Worm (Caenorhabditis elegans): ENCODE data around the gene K08D8.11.

K08D8.11 gene

DNA sequence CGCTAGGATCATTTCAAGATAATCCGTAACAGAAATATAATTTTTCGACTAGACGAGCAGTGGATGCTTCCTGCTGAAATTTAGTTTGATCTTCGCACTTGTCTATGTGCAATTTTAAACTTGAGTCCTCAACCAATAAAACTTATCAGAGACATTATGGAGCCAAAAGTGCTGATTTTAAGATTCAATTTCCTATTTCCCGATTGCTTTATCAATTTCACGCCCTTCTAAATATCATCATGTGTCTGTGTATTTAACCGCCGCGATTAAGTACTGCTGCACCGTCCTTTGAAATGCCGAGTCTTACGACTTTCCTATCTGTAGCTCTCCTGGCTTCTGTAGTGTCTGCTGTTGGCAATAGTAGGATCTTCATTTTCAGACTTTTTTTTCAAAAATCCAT lies 25.9 kb downstream of the K08D8.11 start, which contains the start of gene C32H11.4:
Gene C32H11.4, plus strand, starts transcription at position 238 of the 400 bp plus-strand sequence.
- TF ChIP-seq lin-13 (tag; optimal IDR thresholded peaks at IDR 0.05) = no peak
- no peak for TF ChIP-seq unc-39 (tag; optimal IDR thresholded peaks at IDR 0.05)
- TF ChIP-seq nhr-76 (tag; optimal IDR thresholded peaks at IDR 0.05) = no peak
- TF ChIP-seq ceh-43 (GFP tag; optimal IDR thresholded peaks at IDR 0.05) = no peak
- no peak for TF ChIP-seq elt-1 (tag; optimal IDR thresholded peaks at IDR 0.05; ENCODE audit: borderline replicate concordance, insufficient read depth)
- TF ChIP-seq nhr-12 (tag; optimal IDR thresholded peaks at IDR 0.05) = no peak
- TF ChIP-seq lin-32 (GFP tag; optimal IDR thresholded peaks at IDR 0.05) = no peak
- no peak for TF ChIP-seq zip-8 (tag; optimal IDR thresholded peaks at IDR 0.05)
- no peak for TF ChIP-seq ceh-83 (GFP tag; optimal IDR thresholded peaks at IDR 0.05)
- no peak for TF ChIP-seq M03D4.4 (tag; optimal IDR thresholded peaks at IDR 0.05)
- no peak for TF ChIP-seq ztf-11 (tag; optimal IDR thresholded peaks at IDR 0.05)
- no peak for TF ChIP-seq bed-3 (GFP tag; optimal IDR thresholded peaks at IDR 0.05)
- TF ChIP-seq drap-1 (GFP tag; optimal IDR thresholded peaks at IDR 0.05) = no peak
- TF ChIP-seq flh-1 (GFP tag; optimal IDR thresholded peaks at IDR 0.05) = no peak
- no peak for TF ChIP-seq nhr-237 (tag; optimal IDR thresholded peaks at IDR 0.05)
- TF ChIP-seq nhr-28 (tag; optimal IDR thresholded peaks at IDR 0.05) = no peak
- TF ChIP-seq lsy-2 (tag; optimal IDR thresholded peaks at IDR 0.05) = no peak
- no peak for TF ChIP-seq unc-62 (GFP tag; optimal IDR thresholded peaks at IDR 0.05)
- TF ChIP-seq hlh-1 (tag; optimal IDR thresholded peaks at IDR 0.05) = no peak
- no peak for TF ChIP-seq snpc-4 (tag; optimal IDR thresholded peaks at IDR 0.05)

DNA sequence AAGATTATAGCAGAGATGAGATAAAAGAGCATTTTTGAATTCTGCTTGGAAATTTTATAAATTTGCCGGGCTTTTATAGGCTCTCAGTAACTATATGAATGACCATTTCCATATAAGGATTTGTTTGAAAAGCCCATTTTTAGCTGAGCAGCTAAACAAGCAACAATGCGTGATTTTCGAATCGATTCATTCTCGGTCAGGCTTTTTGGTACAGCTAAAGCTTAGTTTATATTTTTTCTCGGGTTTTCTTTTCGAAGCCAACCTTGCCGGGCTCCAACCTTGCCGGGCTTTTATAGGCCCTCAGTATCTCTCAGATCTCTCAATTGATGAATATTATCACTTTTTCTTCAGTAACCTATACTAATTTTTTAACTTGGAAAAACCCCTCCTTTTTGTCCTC lies 29.2 kb downstream of the K08D8.11 start, which contains the start of gene srlf-4:
Gene srlf-4, minus strand, starts transcription at position 101 of the 400 bp plus-strand sequence.
- TF ChIP-seq snpc-4 (tag; optimal IDR thresholded peaks at IDR 0.05) (no peak), unc-120 (tag; optimal IDR thresholded peaks at IDR 0.05; ENCODE audit: poor library complexity, severe bottlenecking) (peak; percentile 13)

- TF ChIP-seq pha-4 (tag; optimal IDR thresholded peaks at IDR 0.05) (no peak), tbx-8 (GFP tag; optimal IDR thresholded peaks at IDR 0.05) (no peak), mab-5 (tag; optimal IDR thresholded peaks at IDR 0.05) (no peak), ceh-83 (GFP tag; optimal IDR thresholded peaks at IDR 0.05) (no peak), lin-13 (tag; optimal IDR thresholded peaks at IDR 0.05) (no peak), nhr-12 (tag; optimal IDR thresholded peaks at IDR 0.05) (no peak), ztf-11 (tag; optimal IDR thresholded peaks at IDR 0.05) (no peak), sem-2 (GFP tag; optimal IDR thresholded peaks at IDR 0.05) (no peak)
Measured at ce11 chrIV:12926639-12927038, 31.5 kb downstream of the K08D8.11 start, which contains the start of gene srlf-5. Gene srlf-5, minus strand, starts transcription at chrIV:12926739.

ce11 chrIV:12936221-12936776 lies 41.2 kb downstream of the K08D8.11 start, which contains the start of the genes cld-1 and dod-21:
Gene cld-1, minus strand, starts transcription at chrIV:12936271.
Gene dod-21, plus strand, starts transcription at chrIV:12936738.
- TF ChIP-seq pha-4 (tag; optimal IDR thresholded peaks at IDR 0.05) = no peak
- no peak for TF ChIP-seq ces-1 (GFP tag; optimal IDR thresholded peaks at IDR 0.05)

DNA sequence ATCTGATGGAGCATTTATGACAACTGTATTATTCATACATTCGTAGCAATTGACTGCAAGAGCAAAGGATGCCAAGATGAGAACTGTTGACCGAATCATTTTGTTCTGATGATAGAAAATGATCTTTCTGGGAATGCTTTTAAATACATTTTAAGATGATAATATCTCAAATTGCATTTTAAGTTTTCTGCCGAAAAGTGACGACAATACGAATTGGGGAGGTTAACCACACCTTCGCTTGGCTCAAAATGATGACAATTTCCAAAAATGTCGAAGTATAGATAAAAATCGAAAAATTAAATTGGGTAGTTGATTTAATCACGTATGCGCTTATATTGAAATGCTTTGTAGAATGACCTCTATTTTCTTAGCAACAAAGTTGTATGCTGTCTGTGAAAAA lies 46.2 kb downstream of the K08D8.11 start, which contains the start of gene dod-24:
Gene dod-24, minus strand, starts transcription at position 101 of the 400 bp plus-strand sequence.
- no peak for TF ChIP-seq ceh-39 (tag; optimal IDR thresholded peaks at IDR 0.05)
- TF ChIP-seq lin-32 (GFP tag; optimal IDR thresholded peaks at IDR 0.05) = no peak

ce11 chrIV:12942633-12943032 lies 47.5 kb downstream of the K08D8.11 start, which contains the start of gene dct-19:
Gene dct-19, plus strand, starts transcription at chrIV:12942933.
- no peak for TF ChIP-seq elt-1 (tag; optimal IDR thresholded peaks at IDR 0.05; ENCODE audit: borderline replicate concordance, insufficient read depth)
- TF ChIP-seq unc-120 (tag; optimal IDR thresholded peaks at IDR 0.05; ENCODE audit: poor library complexity, severe bottlenecking) = no peak
- no peak for TF ChIP-seq ham-2 (GFP tag; optimal IDR thresholded peaks at IDR 0.05)
- TF ChIP-seq bed-3 (GFP tag; optimal IDR thresholded peaks at IDR 0.05) = no peak
- no peak for TF ChIP-seq zip-8 (tag; optimal IDR thresholded peaks at IDR 0.05)
- no peak for TF ChIP-seq ceh-39 (tag; optimal IDR thresholded peaks at IDR 0.05)
- no peak for TF ChIP-seq nhr-76 (tag; optimal IDR thresholded peaks at IDR 0.05)
- no peak for TF ChIP-seq ceh-43 (GFP tag; optimal IDR thresholded peaks at IDR 0.05)
- TF ChIP-seq mep-1 (tag; optimal IDR thresholded peaks at IDR 0.05) = no peak
- no peak for TF ChIP-seq lin-32 (GFP tag; optimal IDR thresholded peaks at IDR 0.05)
